Fruit fly (Drosophila melanogaster) whole organism, embryonic: ENCODE results near the gene CG8851.

Experiments
- Adf1 ChIP-seq: fragments of 200-800 bp; sonication (Bioruptor generic); IDR thresholded peaks from 2 replicates; pipeline ENCODE4 v1.3.6; 2022; ENCODE audit warnings: missing biosample characterization, missing genetic modification characterization
- B-H1 ChIP-seq: fragments of 200-800 bp; sonication (Bioruptor generic); IDR thresholded peaks from 3 replicates; pipeline ENCODE4 v1.3.6; 2022; ENCODE audit warnings: missing biosample characterization, missing genetic modification characterization
- Bteb2 ChIP-seq: fragments of 200-800 bp; sonication (Bioruptor generic); optimal IDR thresholded peaks from 2 replicates; lab custom pipeline; 2016; ENCODE audit warnings: missing biosample characterization, missing genetic modification characterization
- CG10321 ChIP-seq: fragments of 200-800 bp; sonication (Bioruptor generic); IDR thresholded peaks from 2 replicates; pipeline ENCODE4 v1.3.6; 2022; ENCODE audit warnings: missing biosample characterization, missing genetic modification characterization
- CG14710 ChIP-seq: fragments of 200-800 bp; sonication (Bioruptor generic); optimal IDR thresholded peaks from 3 replicates; lab custom pipeline; 2019; ENCODE audit warnings: missing biosample characterization, mild to moderate bottlenecking, missing genetic modification characterization, moderate library complexity
- CG15514 ChIP-seq: fragments of 200-800 bp; sonication (Bioruptor generic); optimal IDR thresholded peaks from 3 replicates; lab custom pipeline; 2017; ENCODE audit warnings: missing biosample characterization, missing genetic modification characterization, mild to moderate bottlenecking, moderate library complexity, missing genetic modification reagents
- CG1647 ChIP-seq: fragments of 200-800 bp; sonication (Bioruptor generic); optimal IDR thresholded peaks from 3 replicates; lab custom pipeline; 2016; ENCODE audit warnings: missing biosample characterization, missing genetic modification characterization
- CG17385 ChIP-seq: fragments of 200-800 bp; sonication (Bioruptor generic); optimal IDR thresholded peaks from 3 replicates; lab custom pipeline; 2018; ENCODE audit warnings: missing biosample characterization, mild to moderate bottlenecking, missing genetic modification characterization
- CG31224 ChIP-seq: fragments of 200-800 bp; sonication (Bioruptor generic); IDR thresholded peaks from 2 replicates; pipeline ENCODE4 v1.3.6; 2022; ENCODE audit warnings: missing biosample characterization, missing genetic modification characterization
- CG31441 ChIP-seq: fragments of 200-800 bp; sonication (Bioruptor generic); IDR thresholded peaks from 2 replicates; pipeline ENCODE4 v1.3.6; 2022; ENCODE audit warnings: missing biosample characterization, missing genetic modification characterization
- CG3407 ChIP-seq: fragments of 200-800 bp; sonication (Bioruptor generic); optimal IDR thresholded peaks from 2 replicates; lab custom pipeline; 2018; ENCODE audit warnings: missing biosample characterization, mild to moderate bottlenecking, missing genetic modification characterization
- CG4360 ChIP-seq: fragments of 200-800 bp; sonication (Bioruptor generic); IDR thresholded peaks from 2 replicates; pipeline ENCODE4 v1.3.6; 2022; ENCODE audit warnings: missing biosample characterization, missing genetic modification characterization
- CG5953 ChIP-seq: fragments of 200-800 bp; sonication (Bioruptor generic); IDR thresholded peaks from 2 replicates; pipeline ENCODE4 v1.3.6; 2022; ENCODE audit warnings: missing biosample characterization, missing genetic modification characterization
- CG6254 ChIP-seq: fragments of 200-800 bp; sonication (Bioruptor generic); optimal IDR thresholded peaks from 3 replicates; lab custom pipeline; 2017; ENCODE audit warnings: mild to moderate bottlenecking, missing biosample characterization, missing genetic modification reagents, missing genetic modification characterization
- CG6689 ChIP-seq: fragments of 200-800 bp; sonication (Bioruptor generic); IDR thresholded peaks from 2 replicates; pipeline ENCODE4 v1.3.6; 2022; ENCODE audit warnings: missing biosample characterization, missing genetic modification characterization
- CG6791 ChIP-seq: fragments of 200-800 bp; sonication (Bioruptor generic); IDR thresholded peaks from 3 replicates; pipeline ENCODE4 v1.3.6; 2022; ENCODE audit warnings: missing biosample characterization, missing genetic modification characterization; ENCODE audit not compliant: partially characterized antibody
- CG6813 ChIP-seq: fragments of 200-800 bp; sonication (Bioruptor generic); optimal IDR thresholded peaks from 2 replicates; lab custom pipeline; 2017; ENCODE audit warnings: missing biosample characterization, missing genetic modification characterization, mild to moderate bottlenecking, moderate library complexity, missing genetic modification reagents
- CG7839 ChIP-seq: fragments of 200-800 bp; sonication (Bioruptor generic); optimal IDR thresholded peaks from 3 replicates; lab custom pipeline; 2018; ENCODE audit warnings: missing biosample characterization, mild to moderate bottlenecking, missing genetic modification characterization, moderate library complexity
- CG8478 ChIP-seq: fragments of >200 bp; optimal IDR thresholded peaks from 2 replicates; lab custom pipeline; 2018
- CG9215 ChIP-seq: fragments of 200-800 bp; sonication (Bioruptor generic); IDR thresholded peaks from 2 replicates; pipeline ENCODE4 v1.3.6; 2022; ENCODE audit warnings: missing biosample characterization, missing genetic modification characterization
- CHES-1-like ChIP-seq: fragments of 200-800 bp; sonication (Bioruptor generic); optimal IDR thresholded peaks from 2 replicates; lab custom pipeline; 2016; ENCODE audit warnings: missing biosample characterization, missing genetic modification characterization
- CoRest ChIP-seq: fragments of 200-800 bp; sonication (Bioruptor generic); optimal IDR thresholded peaks from 3 replicates; lab custom pipeline; 2018; ENCODE audit warnings: missing biosample characterization, mild to moderate bottlenecking, missing genetic modification characterization, moderate library complexity
- Dfd ChIP-seq, 2 experiments: fragments of >200 bp; optimal IDR thresholded peaks; 2 replicates each; lab custom pipeline; 2017; ENCODE audit warnings: missing biosample characterization in 2 of 2, missing genetic modification characterization in 2 of 2
- Dip2 ChIP-seq: fragments of 200-800 bp; sonication (Bioruptor generic); IDR thresholded peaks from 2 replicates; pipeline ENCODE4 v1.3.6; 2022; ENCODE audit warnings: missing biosample characterization, missing genetic modification characterization
- Med ChIP-seq: fragments of 200-800 bp; sonication (Bioruptor generic); peaks from one replicate; lab custom pipeline; 2016; ENCODE audit warnings: missing biosample characterization, missing genetic modification characterization, mild to moderate bottlenecking, inconsistent platforms, moderate library complexity
- Pdp1 ChIP-seq, 2 experiments: fragments of 200-800 bp; sonication (Bioruptor generic); optimal IDR thresholded peaks; 3 replicates each; lab custom pipeline; 2016; ENCODE audit warnings: missing biosample characterization in 2 of 2, missing genetic modification characterization in 2 of 2, mild to moderate bottlenecking in 1 of 2, moderate library complexity in 1 of 2
- Poxn ChIP-seq: fragments of 200-800 bp; sonication (Bioruptor generic); IDR thresholded peaks from 2 replicates; pipeline ENCODE4 v1.3.6; 2022; ENCODE audit warnings: missing biosample characterization, missing genetic modification characterization
- Rfx ChIP-seq: fragments of 200-800 bp; sonication (Bioruptor generic); IDR thresholded peaks from 2 replicates; pipeline ENCODE4 v1.3.6; 2022; ENCODE audit warnings: missing biosample characterization, missing genetic modification characterization
- amos ChIP-seq: fragments of 200-800 bp; sonication (Bioruptor generic); IDR thresholded peaks from 2 replicates; pipeline ENCODE4 v1.3.6; 2022; ENCODE audit warnings: missing biosample characterization, missing genetic modification characterization; ENCODE audit not compliant: partially characterized antibody
- ara ChIP-seq: fragments of 200-800 bp; sonication (Bioruptor generic); IDR thresholded peaks from 2 replicates; pipeline ENCODE4 v1.3.6; 2022; ENCODE audit warnings: missing biosample characterization, missing genetic modification characterization
- chinmo ChIP-seq: fragments of 200-800 bp; sonication (Bioruptor generic); IDR thresholded peaks from 4 replicates; pipeline ENCODE4 v1.3.6; 2022; ENCODE audit warnings: missing biosample characterization, missing genetic modification characterization; ENCODE audit not compliant: partially characterized antibody
- ewg ChIP-seq: fragments of 200-800 bp; sonication (Bioruptor generic); optimal IDR thresholded peaks from 3 replicates; lab custom pipeline; 2017; ENCODE audit warnings: mild to moderate bottlenecking, missing biosample characterization, missing genetic modification reagents, missing genetic modification characterization
- hkb ChIP-seq, 2 experiments: fragments of 200-800 bp in 1 of 2; fragments of >200 bp in 1 of 2; sonication (Bioruptor generic) in 1 of 2; IDR thresholded peaks in 1 of 2; optimal IDR thresholded peaks in 1 of 2; 2 replicates each; pipeline versions ENCODE4 v1.3.6 to Lab custom; 2017 to 2022; ENCODE audit warnings: missing biosample characterization in 1 of 2, missing genetic modification characterization in 1 of 2
- jumu ChIP-seq: fragments of 200-800 bp; sonication (Bioruptor generic); optimal IDR thresholded peaks from 3 replicates; lab custom pipeline; 2016; ENCODE audit warnings: missing biosample characterization, missing genetic modification characterization
- lab ChIP-seq: fragments of 200-800 bp; sonication (Bioruptor generic); optimal IDR thresholded peaks from 3 replicates; lab custom pipeline; 2017; ENCODE audit warnings: missing biosample characterization, missing genetic modification characterization, mild to moderate bottlenecking, moderate library complexity, missing genetic modification reagents
- mld ChIP-seq: fragments of 200-800 bp; sonication (Bioruptor generic); IDR thresholded peaks from 3 replicates; pipeline ENCODE4 v1.3.6; 2022; ENCODE audit warnings: missing biosample characterization, missing genetic modification characterization; ENCODE audit not compliant: partially characterized antibody
- nmo ChIP-seq: fragments of 200-800 bp; sonication (Bioruptor generic); optimal IDR thresholded peaks from 2 replicates; lab custom pipeline; 2018; ENCODE audit warnings: missing biosample characterization, mild to moderate bottlenecking, missing genetic modification characterization, moderate library complexity
- odd ChIP-seq: fragments of 200-800 bp; sonication (Bioruptor generic); optimal IDR thresholded peaks from 2 replicates; lab custom pipeline; 2017; ENCODE audit warnings: missing biosample characterization, mild to moderate bottlenecking, missing genetic modification characterization
- pfk ChIP-seq: fragments of 200-800 bp; sonication (Bioruptor generic); optimal IDR thresholded peaks from 2 replicates; lab custom pipeline; 2018; ENCODE audit warnings: missing biosample characterization, mild to moderate bottlenecking, missing genetic modification characterization, moderate library complexity
- phol ChIP-seq: fragments of 200-800 bp; sonication (Bioruptor generic); optimal IDR thresholded peaks from 3 replicates; lab custom pipeline; 2018; ENCODE audit warnings: missing biosample characterization, mild to moderate bottlenecking, missing genetic modification characterization, moderate library complexity
- pzg ChIP-seq: fragments of 200-800 bp; sonication (Bioruptor generic); optimal IDR thresholded peaks from 3 replicates; lab custom pipeline; 2018; ENCODE audit warnings: missing biosample characterization, mild to moderate bottlenecking, missing genetic modification characterization, moderate library complexity
- run ChIP-seq: fragments of 200-800 bp; sonication (Bioruptor generic); optimal IDR thresholded peaks from 3 replicates; lab custom pipeline; 2018; ENCODE audit warnings: missing biosample characterization, mild to moderate bottlenecking, missing genetic modification characterization
- sob ChIP-seq: fragments of 200-800 bp; sonication (Bioruptor generic); IDR thresholded peaks from 2 replicates; pipeline ENCODE4 v1.3.6; 2022; ENCODE audit warnings: missing biosample characterization, missing genetic modification characterization
- stc ChIP-seq: fragments of 200-800 bp; sonication (Bioruptor generic); IDR thresholded peaks from 2 replicates; pipeline ENCODE4 v1.3.6; 2022; ENCODE audit warnings: missing biosample characterization, missing genetic modification characterization
- vnd ChIP-seq: fragments of 200-800 bp; sonication (Bioruptor generic); IDR thresholded peaks from 3 replicates; pipeline ENCODE4 v1.3.6; 2022; ENCODE audit warnings: missing biosample characterization, missing genetic modification characterization; ENCODE audit not compliant: partially characterized antibody
- vvl ChIP-seq: fragments of 200-800 bp; sonication (Bioruptor generic); IDR thresholded peaks from 2 replicates; pipeline ENCODE4 v1.3.6; 2022; ENCODE audit warnings: missing biosample characterization, missing genetic modification characterization
- z ChIP-seq: fragments of 200-800 bp; sonication (Bioruptor generic); IDR thresholded peaks from 3 replicates; pipeline ENCODE4 v1.3.6; 2022; ENCODE audit warnings: missing biosample characterization, missing genetic modification characterization

CG8851 gene

dm6 chr2L:3538564-3539411, 19.3 kb downstream of the CG8851 start, which contains the start of gene drm (continued):
- TF ChIP-seq vnd (no peak), jumu (GFP tag; lab: Kevin White, UChicago) (no peak), Bteb2 (GFP tag; lab: Kevin White, UChicago) (no peak), pzg (GFP tag; lab: Kevin White, UChicago) (no peak), CG6813 (GFP tag; lab: Kevin White, UChicago) (no peak), CHES-1-like (GFP tag; lab: Kevin White, UChicago) (no peak), CG9215 (GFP tag; lab: Robert Waterston, UW) (no peak), Dfd (GFP tag; optimal IDR thresholded peaks at IDR 0.05; lab: Kevin White, UChicago) (no peak), stc (no peak), CG1647 (GFP tag; lab: Kevin White, UChicago) (no peak), CG6689 (GFP tag; lab: Robert Waterston, UW) (no peak), CG31224 (GFP tag; lab: Robert Waterston, UW) (no peak), Poxn (GFP tag; lab: Robert Waterston, UW) (no peak), CG4360 (GFP tag; lab: Robert Waterston, UW) (peak; percentile 12; the same call in 1 of the 2 replicates), CG15514 (GFP tag; lab: Kevin White, UChicago) (no peak), CG14710 (tag; lab: Kevin White, UChicago) (no peak), hkb (optimal IDR thresholded peaks at IDR 0.05; lab: Kevin White, UChicago) (peak; percentile 6), hkb (GFP tag; IDR thresholded peaks at IDR 0.05; lab: Robert Waterston, UW) (no peak), CG7839 (no peak)
- TF ChIP-seq, all 482 proteins: peak for 35

- TF ChIP-seq chinmo (0 out of 4 replicates have a peak, but pooled peaks have one; percentile 11), nmo (GFP tag; lab: Kevin White, UChicago) (peak; percentile 3), CG31441 (GFP tag; lab: Robert Waterston, UW) (no peak), CG6791 (GFP tag; lab: Robert Waterston, UW) (peak; percentile 46; the same call in 1 of the 3 replicates), Adf1 (GFP tag; lab: Robert Waterston, UW) (peak; percentile 88), B-H1 (GFP tag; lab: Robert Waterston, UW) (no peak), amos (GFP tag; lab: Robert Waterston, UW) (0 out of 2 replicates have a peak, but pooled peaks have one; percentile 13), ewg (GFP tag; lab: Kevin White, UChicago) (peak; percentile 51), Bteb2 (GFP tag; lab: Kevin White, UChicago) (no peak), CG6254 (GFP tag; lab: Kevin White, UChicago) (no peak), Rfx (0 out of 2 replicates have a peak, but pooled peaks have one; percentile 4), sob (GFP tag; lab: Robert Waterston, UW) (peak; percentile 96), run (tag; lab: Kevin White, UChicago) (no peak), CG8478 (lab: Kevin White, UChicago) (peak; percentile 62), CG4360 (GFP tag; lab: Robert Waterston, UW) (0 out of 2 replicates have a peak, but pooled peaks have one; percentile 27), Med (GFP tag; lab: Kevin White, UChicago) (peak; percentile 67), mld (GFP tag; lab: Robert Waterston, UW) (no peak), pfk (GFP tag; lab: Kevin White, UChicago) (no peak), CoRest (peak; percentile 18), CG10321 (GFP tag; lab: Robert Waterston, UW) (peak; percentile 90), CG17385 (GFP tag; lab: Kevin White, UChicago) (no peak), z (peak; percentile 95), odd (peak; percentile 91), Dip2 (no peak), phol (tag; lab: Kevin White, UChicago) (peak; percentile 86), ara (GFP tag; lab: Robert Waterston, UW) (0 out of 2 replicates have a peak, but pooled peaks have one; percentile 14), Pdp1 (GFP tag; optimal IDR thresholded peaks at IDR 0.05; lab: Kevin White, UChicago) (peak in 1 of 2 experiments; percentile 9), lab (GFP tag; lab: Kevin White, UChicago) (no peak), vvl (GFP tag; lab: Robert Waterston, UW) (0 out of 2 replicates have a peak, but pooled peaks have one; percentile 9), CG3407 (GFP tag; lab: Kevin White, UChicago) (no peak), CG5953 (GFP tag; lab: Robert Waterston, UW) (no peak)
Observed at dm6 chr2L:3539412-3539743, 19.9 kb downstream of the CG8851 start.
